Fruit fly (Drosophila melanogaster) whole organism, larva: ENCODE data around the gene CG11674.
A peak's percentile ranks its signal among the peaks of the same experiment; 100 is the strongest.

Experiments used
- noc ChIP-seq: fragments of 200-800 bp; sonication (Bioruptor generic); optimal IDR thresholded peaks from 3 replicates; lab custom pipeline; 2019; ENCODE audit warnings: missing biosample characterization, mild to moderate bottlenecking, missing genetic modification characterization, moderate library complexity

CG11674 gene

dm6 chrX:14225665-14226064 lies at the start of gene CG11674:
TSS of gene CG11674 (minus strand) at chrX:14225879.
- TF ChIP-seq noc, result no peak

- TF ChIP-seq noc, result no peak
Measured at dm6 chrX:14266075-14266474, 40.4 kb upstream of the CG11674 start, which contains the start of the genes CG13404 and na. TSS of gene CG13404 (minus strand) at chrX:14266250. TSS of gene na (plus strand) at chrX:14266367.

dm6 chrX:14265149-14265548 lies 39.5 kb upstream of the CG11674 start:
- no peak for TF ChIP-seq noc

- no peak for TF ChIP-seq noc
Measured at dm6 chrX:14260863-14261262, 35.2 kb upstream of the CG11674 start, which contains the start of the genes CG46317 and Tat. TSS of gene CG46317 (plus strand) at chrX:14261223. TSS of gene Tat (plus strand) at chrX:14261223.

dm6 chrX:14247035-14247786 lies 21.5 kb upstream of the CG11674 start, which contains the start of gene mud:
TSS of gene mud (plus strand) at chrX:14247732.
- no peak for TF ChIP-seq noc

- TF ChIP-seq noc, result no peak
Measured at dm6 chrX:14242941-14243736, 17.5 kb upstream of the CG11674 start, which contains the start of gene CG32599. TSS of gene CG32599 (plus strand) at chrX:14243686.

- no peak for TF ChIP-seq noc
Measured at dm6 chrX:14242479-14242878, 16.8 kb upstream of the CG11674 start, which contains the start of gene mRNA-cap. TSS of gene mRNA-cap (minus strand) at chrX:14242822.

- TF ChIP-seq noc, result peak; percentile 88
Measured at dm6 chrX:14237873-14238394, 12.3 kb upstream of the CG11674 start, which contains the start of the genes Fbxl4 and Dus2. TSS of gene Fbxl4 (minus strand) at chrX:14237923. TSS of gene Dus2 (plus strand) at chrX:14237988.

- no peak for TF ChIP-seq noc
Measured at dm6 chrX:14234468-14234867, 8.8 kb upstream of the CG11674 start.

- no peak for TF ChIP-seq noc
Measured at dm6 chrX:14233843-14234337, 8.2 kb upstream of the CG11674 start, which contains the start of gene CG42271. TSS of gene CG42271 (minus strand) at chrX:14234066.

- TF ChIP-seq noc, result no peak
Measured at dm6 chrX:14227043-14227442, 1.4 kb upstream of the CG11674 start.

dm6 chrX:14226093-14226492 lies 414 bp upstream of the CG11674 start, which contains the start of gene mRpL38:
TSS of gene mRpL38 (plus strand) at chrX:14226289.
- no peak for TF ChIP-seq noc

dm6 chrX:14221995-14222394 lies 3.7 kb downstream of the CG11674 start:
- no peak for TF ChIP-seq noc

- no peak for TF ChIP-seq noc
Measured at dm6 chrX:14221182-14221581, 4.5 kb downstream of the CG11674 start.

dm6 chrX:14218045-14218483 lies 7.6 kb downstream of the CG11674 start:
- peak; percentile 86 for TF ChIP-seq noc

- no peak for TF ChIP-seq noc
Measured at dm6 chrX:14216844-14217243, 8.8 kb downstream of the CG11674 start.

dm6 chrX:14215834-14216233 lies 9.8 kb downstream of the CG11674 start:
- TF ChIP-seq noc, result peak; percentile 15
